Worm (Caenorhabditis elegans) whole organism, L1 larva: ENCODE results near the gene Y53F4B.14.

ENCODE experiments used
- C04F5.9 ChIP-seq: sonication (generic microtip); optimal IDR thresholded peaks from 2 replicates; lab custom pipeline; 2016; ENCODE audit warnings: missing genetic modification characterization, missing compliant biosample characterization
- C34B4.2 ChIP-seq: sonication (generic microtip); optimal IDR thresholded peaks from 2 replicates; lab custom pipeline; 2017; ENCODE audit warnings: mild to moderate bottlenecking, missing genetic modification characterization, missing compliant biosample characterization
- F16B12.6 ChIP-seq: fragments of 150-350 bp; optimal IDR thresholded peaks from 2 replicates; lab custom pipeline; 2014; ENCODE audit warnings: missing biosample characterization, missing genetic modification characterization
- aha-1 ChIP-seq: fragments of 150-350 bp; optimal IDR thresholded peaks from 2 replicates; lab custom pipeline; 2014; ENCODE audit warnings: missing biosample characterization, missing genetic modification characterization
- alr-1 ChIP-seq: fragments of 200-800 bp; sonication (Bioruptor generic); optimal IDR thresholded peaks from 2 replicates; lab custom pipeline; 2018; ENCODE audit warnings: borderline replicate concordance, mild to moderate bottlenecking, missing genetic modification characterization, missing compliant biosample characterization
- aly-2 ChIP-seq: fragments of 150-350 bp; optimal IDR thresholded peaks from 2 replicates; lab custom pipeline; 2014; ENCODE audit warnings: missing biosample characterization, missing genetic modification characterization
- blmp-1 ChIP-seq: fragments of 150-350 bp; optimal IDR thresholded peaks from 2 replicates; lab custom pipeline; 2014; ENCODE audit warnings: missing biosample characterization, missing genetic modification characterization
- ces-1 ChIP-seq: fragments of 150-350 bp; optimal IDR thresholded peaks from 2 replicates; lab custom pipeline; 2014; ENCODE audit warnings: missing biosample characterization, missing genetic modification reagents, missing genetic modification characterization
- egl-13 ChIP-seq: sonication (generic microtip); optimal IDR thresholded peaks from 2 replicates; lab custom pipeline; 2016; ENCODE audit warnings: missing genotype, missing genetic modification reagents, missing genetic modification characterization, missing compliant biosample characterization
- elt-3 ChIP-seq, 6 experiments: fragments of 150-350 bp in 1 of 6; sonication (generic microtip); optimal IDR thresholded peaks; 2 replicates each; lab custom pipeline; 2017 to 2018; ENCODE audit warnings: missing biosample characterization in 6 of 6, missing genetic modification characterization in 6 of 6, inconsistent platforms in 1 of 6
- fkh-10 ChIP-seq: sonication (generic microtip); optimal IDR thresholded peaks from 2 replicates; lab custom pipeline; 2017; ENCODE audit warnings: missing biosample characterization, missing genetic modification reagents, missing genetic modification characterization
- fkh-4 ChIP-seq: sonication (generic microtip); optimal IDR thresholded peaks from 2 replicates; lab custom pipeline; 2016; ENCODE audit warnings: missing compliant biosample characterization, missing genetic modification characterization, borderline replicate concordance
- grh-1 ChIP-seq: fragments of 200-800 bp; sonication (Bioruptor generic); IDR thresholded peaks from 2 replicates; pipeline ENCODE4 v1.3.6; 2022; ENCODE audit warnings: missing genetic modification reagents, missing genetic modification characterization, missing compliant biosample characterization
- hlh-17 ChIP-seq: fragments of 200-800 bp; sonication (Bioruptor generic); optimal IDR thresholded peaks from 2 replicates; lab custom pipeline; 2018; ENCODE audit warnings: missing genetic modification characterization, mild to moderate bottlenecking, missing compliant biosample characterization, moderate library complexity, borderline replicate concordance
- isw-1 ChIP-seq: fragments of 200-800 bp; sonication (Bioruptor generic); IDR thresholded peaks from 2 replicates; pipeline ENCODE4 v1.3.6; 2022; ENCODE audit warnings: missing genetic modification characterization, missing compliant biosample characterization
- lin-14 ChIP-seq: fragments of 200-800 bp; sonication (Bioruptor generic); optimal IDR thresholded peaks from 2 replicates; lab custom pipeline; 2018; ENCODE audit warnings: mild to moderate bottlenecking, missing genetic modification characterization, moderate library complexity, missing compliant biosample characterization
- lin-15B ChIP-seq: fragments of 150-350 bp; sonication (generic microtip); optimal IDR thresholded peaks from 3 replicates; lab custom pipeline; 2014; ENCODE audit warnings: missing biosample characterization, missing genetic modification characterization
- lin-39 ChIP-seq: fragments of 150-350 bp; optimal IDR thresholded peaks from 2 replicates; lab custom pipeline; 2014; ENCODE audit warnings: missing biosample characterization, missing genetic modification reagents, missing genetic modification characterization
- lir-3 ChIP-seq: sonication (generic microtip); optimal IDR thresholded peaks from 2 replicates; lab custom pipeline; 2016; ENCODE audit warnings: mild to moderate bottlenecking, missing genetic modification characterization, moderate library complexity, missing compliant biosample characterization; ENCODE audit not compliant: poor library complexity
- lsy-2 ChIP-seq, 2 experiments: fragments of 150-350 bp; optimal IDR thresholded peaks; 2 replicates each; lab custom pipeline; 2014; ENCODE audit warnings: missing biosample characterization in 2 of 2, missing genetic modification characterization in 2 of 2
- mab-9 ChIP-seq: fragments of 200-800 bp; sonication (Bioruptor generic); IDR thresholded peaks from 2 replicates; pipeline ENCODE4 v1.3.6; 2022; ENCODE audit warnings: missing genetic modification reagents, missing genetic modification characterization, missing compliant biosample characterization
- mdl-1 ChIP-seq, 2 experiments: fragments of 150-350 bp; optimal IDR thresholded peaks; 2 replicates each; lab custom pipeline; 2014 to 2017; ENCODE audit warnings: missing biosample characterization in 2 of 2, missing genetic modification characterization in 2 of 2, inconsistent platforms in 1 of 2
- nhr-12 ChIP-seq: sonication (generic microtip); optimal IDR thresholded peaks from 2 replicates; lab custom pipeline; 2017; ENCODE audit warnings: missing biosample characterization, missing genetic modification characterization
- nhr-20 ChIP-seq: sonication (generic microtip); optimal IDR thresholded peaks from 2 replicates; lab custom pipeline; 2016; ENCODE audit warnings: mild to moderate bottlenecking, missing genetic modification characterization, missing compliant biosample characterization
- nhr-237 ChIP-seq: fragments of 150-350 bp; optimal IDR thresholded peaks from 2 replicates; lab custom pipeline; 2014; ENCODE audit warnings: missing biosample characterization, missing genetic modification characterization
- nhr-28 ChIP-seq: fragments of 150-350 bp; optimal IDR thresholded peaks from 2 replicates; lab custom pipeline; 2014; ENCODE audit warnings: missing biosample characterization, missing genetic modification characterization
- nhr-76 ChIP-seq: sonication (generic microtip); optimal IDR thresholded peaks from 2 replicates; lab custom pipeline; 2017; ENCODE audit warnings: missing biosample characterization, missing genetic modification characterization
- nhr-77 ChIP-seq: fragments of 150-350 bp; optimal IDR thresholded peaks from 2 replicates; lab custom pipeline; 2014; ENCODE audit warnings: missing biosample characterization, missing genetic modification characterization
- nhr-84 ChIP-seq: sonication (generic microtip); optimal IDR thresholded peaks from 2 replicates; lab custom pipeline; 2017; ENCODE audit warnings: missing biosample characterization, missing genetic modification characterization
- nhr-85 ChIP-seq: sonication (generic microtip); peaks from one replicate; lab custom pipeline; 2016; ENCODE audit warnings: missing genetic modification characterization, inconsistent platforms, missing compliant biosample characterization
- nhr-90 ChIP-seq: sonication (generic microtip); optimal IDR thresholded peaks from 2 replicates; lab custom pipeline; 2016; ENCODE audit warnings: mild to moderate bottlenecking, missing genetic modification characterization, missing compliant biosample characterization; ENCODE audit not compliant: poor library complexity
- pag-3 ChIP-seq: sonication (generic microtip); optimal IDR thresholded peaks from 2 replicates; lab custom pipeline; 2017; ENCODE audit warnings: missing genetic modification characterization, mild to moderate bottlenecking, missing compliant biosample characterization, antibody characterized with exemption, borderline replicate concordance; ENCODE audit not compliant: insufficient read depth
- snpc-4 ChIP-seq: fragments of 150-350 bp; optimal IDR thresholded peaks from 2 replicates; lab custom pipeline; 2014; ENCODE audit warnings: missing biosample characterization, missing genetic modification characterization
- snu-23 ChIP-seq: sonication (generic microtip); optimal IDR thresholded peaks from 2 replicates; lab custom pipeline; 2016; ENCODE audit warnings: missing genetic modification characterization, missing compliant biosample characterization
- sox-4 ChIP-seq: sonication (generic microtip); optimal IDR thresholded peaks from 2 replicates; lab custom pipeline; 2016; ENCODE audit warnings: missing genetic modification characterization, missing compliant biosample characterization
- sptf-1 ChIP-seq: fragments of 150-350 bp; optimal IDR thresholded peaks from 2 replicates; lab custom pipeline; 2014; ENCODE audit warnings: missing biosample characterization, missing genetic modification characterization
- sup-37 ChIP-seq: fragments of 200-800 bp; sonication (Bioruptor generic); optimal IDR thresholded peaks from 2 replicates; lab custom pipeline; 2018; ENCODE audit warnings: mild to moderate bottlenecking, missing genetic modification characterization, missing compliant biosample characterization
- swsn-7 ChIP-seq: sonication (generic microtip); optimal IDR thresholded peaks from 2 replicates; lab custom pipeline; 2016; ENCODE audit warnings: missing genetic modification characterization, missing compliant biosample characterization
- tlp-1 ChIP-seq: fragments of 150-350 bp; optimal IDR thresholded peaks from 2 replicates; lab custom pipeline; 2014; ENCODE audit warnings: missing biosample characterization, missing genetic modification characterization
- unc-86 ChIP-seq: sonication (generic microtip); optimal IDR thresholded peaks from 2 replicates; lab custom pipeline; 2016; ENCODE audit warnings: missing genetic modification characterization, missing compliant biosample characterization
- unc-98 ChIP-seq: fragments of 200-800 bp; sonication (Bioruptor generic); IDR thresholded peaks from 2 replicates; pipeline ENCODE4 v1.3.6; 2022; ENCODE audit warnings: missing genetic modification characterization, missing compliant biosample characterization
- vab-15 ChIP-seq: sonication (generic microtip); optimal IDR thresholded peaks from 2 replicates; lab custom pipeline; 2017; ENCODE audit warnings: missing genotype, mild to moderate bottlenecking, missing genetic modification characterization, missing compliant biosample characterization
- ztf-11 ChIP-seq, 2 experiments: sonication (generic microtip); optimal IDR thresholded peaks; 2 replicates each; lab custom pipeline; 2016 to 2017; ENCODE audit warnings: missing genetic modification characterization in 2 of 2, missing biosample characterization in 1 of 2, missing compliant biosample characterization in 1 of 2
- ztf-4 ChIP-seq: fragments of 150-350 bp; optimal IDR thresholded peaks from 2 replicates; lab custom pipeline; 2014; ENCODE audit warnings: missing biosample characterization, missing genetic modification characterization

Y53F4B.14 gene

ce11 chrII:15025599-15026164, 12.1 kb upstream of the Y53F4B.14 start, which contains the start of gene cmtr-1 (continued):
- TF ChIP-seq lsy-2 (tag; optimal IDR thresholded peaks at IDR 0.05; lab: Kevin White, UChicago) (peak; percentile 92 to 96), tlp-1 (tag; lab: Kevin White, UChicago) (no peak), mdl-1 (tag; optimal IDR thresholded peaks at IDR 0.05; lab: Kevin White, UChicago) (peak; percentile 57 to 88), fkh-4 (tag; lab: Kevin White, UChicago) (peak; percentile 85), lin-14 (GFP tag; lab: Kevin White, UChicago) (peak; percentile 97), isw-1 (GFP tag; lab: Robert Waterston, UW) (peak; percentile 96), C04F5.9 (tag; lab: Kevin White, UChicago) (peak; percentile 91), vab-15 (peak; percentile 43), nhr-28 (tag; lab: Kevin White, UChicago) (no peak), ces-1 (GFP tag; lab: Kevin White, UChicago) (no peak), sox-4 (tag; lab: Kevin White, UChicago) (peak; percentile 92), fkh-10 (peak; percentile 71), elt-3 (tag; optimal IDR thresholded peaks at IDR 0.05; lab: Kevin White, UChicago) (peak; percentile 13 to 94 (median 72)), grh-1 (GFP tag; lab: Robert Waterston, UW) (peak; percentile 96), nhr-85 (tag; lab: Kevin White, UChicago) (peak; percentile 99), sup-37 (GFP tag; lab: Kevin White, UChicago) (peak; percentile 98), blmp-1 (tag; lab: Kevin White, UChicago) (peak; percentile 44), pag-3 (tag; lab: Kevin White, UChicago) (no peak), nhr-84 (tag; lab: Kevin White, UChicago) (peak; percentile 13), nhr-12 (peak; percentile 48), nhr-77 (tag; lab: Kevin White, UChicago) (peak; percentile 99), alr-1 (no peak), nhr-76 (no peak), snpc-4 (tag; lab: Kevin White, UChicago) (peak; percentile 100), aly-2 (tag; lab: Kevin White, UChicago) (peak; percentile 90), nhr-237 (tag; lab: Kevin White, UChicago) (peak; percentile 81), mab-9 (GFP tag; lab: Robert Waterston, UW) (peak; percentile 97), swsn-7 (tag; lab: Kevin White, UChicago) (peak; percentile 99), nhr-20 (peak; percentile 99), F16B12.6 (tag; lab: Kevin White, UChicago) (peak; percentile 70), egl-13 (tag; lab: Kevin White, UChicago) (peak; percentile 97), sptf-1 (no peak), lin-39 (tag; lab: Kevin White, UChicago) (peak; percentile 95), snu-23 (GFP tag; lab: Kevin White, UChicago) (peak; percentile 99), lin-15B (tag; lab: Kevin White, UChicago) (peak; percentile 91), aha-1 (tag; lab: Kevin White, UChicago) (peak; percentile 69), ztf-11 (tag; optimal IDR thresholded peaks at IDR 0.05; lab: Kevin White, UChicago) (peak; percentile 38 to 97), unc-86 (tag; lab: Kevin White, UChicago) (peak; percentile 98), unc-98 (peak; percentile 70), C34B4.2 (tag; lab: Kevin White, UChicago) (peak; percentile 86), lir-3 (tag; lab: Kevin White, UChicago) (no peak), nhr-90 (peak; percentile 100), ztf-4 (tag; lab: Kevin White, UChicago) (peak; percentile 97), hlh-17 (GFP tag; lab: Kevin White, UChicago) (no peak)
- TF ChIP-seq, all 84 proteins: peak for 70
